Fruit fly (Drosophila melanogaster) whole organism, embryonic: Measurements from ENCODE around the gene aop.
A peak's percentile ranks its signal among the peaks of the same experiment; 100 is the strongest.

Experiments used
- Adf1 ChIP-seq: fragments of 200-800 bp; sonication (Bioruptor generic); IDR thresholded peaks from 2 replicates; pipeline ENCODE4 v1.3.6; 2022; ENCODE audit warnings: missing biosample characterization, missing genetic modification characterization
- CG10431 ChIP-seq: fragments of 200-800 bp; sonication (Bioruptor generic); optimal IDR thresholded peaks from 3 replicates; lab custom pipeline; 2018; ENCODE audit warnings: missing biosample characterization, mild to moderate bottlenecking, missing genetic modification characterization
- CG10979 ChIP-seq: fragments of 200-800 bp; sonication (Bioruptor generic); optimal IDR thresholded peaks from 2 replicates; lab custom pipeline; 2018; ENCODE audit warnings: missing biosample characterization, mild to moderate bottlenecking, missing genetic modification characterization, moderate library complexity
- CG11093 ChIP-seq: fragments of 200-800 bp; sonication (Bioruptor generic); IDR thresholded peaks from 3 replicates; pipeline ENCODE4 v1.3.6; 2022; ENCODE audit warnings: missing biosample characterization, missing genetic modification characterization
- CG11398 ChIP-seq: fragments of 200-800 bp; sonication (Bioruptor generic); optimal IDR thresholded peaks from 2 replicates; lab custom pipeline; 2016; ENCODE audit warnings: missing biosample characterization, missing genetic modification characterization
- CG11695 ChIP-seq: fragments of 200-800 bp; sonication (Bioruptor generic); IDR thresholded peaks from 3 replicates; pipeline ENCODE4 v1.3.6; 2022; ENCODE audit warnings: missing biosample characterization, missing genetic modification characterization
- CG11696 ChIP-seq: fragments of 200-800 bp; sonication (Bioruptor generic); IDR thresholded peaks from 2 replicates; pipeline ENCODE4 v1.3.6; 2022; ENCODE audit warnings: missing biosample characterization, missing genetic modification characterization
- CG1233 ChIP-seq: fragments of 200-800 bp; sonication (Bioruptor generic); optimal IDR thresholded peaks from 4 replicates; lab custom pipeline; 2018; ENCODE audit warnings: missing biosample characterization, mild to moderate bottlenecking, missing genetic modification characterization
- CG13287 ChIP-seq: fragments of 200-800 bp; sonication (Bioruptor generic); IDR thresholded peaks from 2 replicates; pipeline ENCODE4 v1.3.6; 2022; ENCODE audit warnings: missing biosample characterization, missing genetic modification characterization; ENCODE audit not compliant: partially characterized antibody
- CG15073 ChIP-seq: fragments of 200-800 bp; sonication (Bioruptor generic); optimal IDR thresholded peaks from 2 replicates; lab custom pipeline; 2016; ENCODE audit warnings: missing biosample characterization, missing genetic modification characterization
- CG1529 ChIP-seq: fragments of 200-800 bp; sonication (Bioruptor generic); optimal IDR thresholded peaks from 3 replicates; lab custom pipeline; 2018; ENCODE audit warnings: missing biosample characterization, missing genetic modification characterization
- CG18599 ChIP-seq: fragments of 200-800 bp; sonication (Bioruptor generic); optimal IDR thresholded peaks from 3 replicates; lab custom pipeline; 2017; ENCODE audit warnings: missing biosample characterization, missing genetic modification characterization, mild to moderate bottlenecking, moderate library complexity, missing genetic modification reagents
- CG2712 ChIP-seq: fragments of 200-800 bp; optimal IDR thresholded peaks from 3 replicates; lab custom pipeline; 2019; ENCODE audit warnings: missing biosample characterization, mild to moderate bottlenecking, missing genetic modification characterization, moderate library complexity
- CG31365 ChIP-seq: fragments of 200-800 bp; sonication (Bioruptor generic); optimal IDR thresholded peaks from 2 replicates; lab custom pipeline; 2018; ENCODE audit warnings: missing biosample characterization, mild to moderate bottlenecking, missing genetic modification characterization
- CG34224 ChIP-seq: fragments of 200-800 bp; sonication (Bioruptor generic); IDR thresholded peaks from 3 replicates; pipeline ENCODE4 v1.3.6; 2022; ENCODE audit warnings: missing biosample characterization, missing genetic modification characterization; ENCODE audit not compliant: partially characterized antibody
- CG34376 ChIP-seq: fragments of 200-800 bp; sonication (Bioruptor generic); optimal IDR thresholded peaks from 2 replicates; lab custom pipeline; 2018; ENCODE audit warnings: missing biosample characterization, mild to moderate bottlenecking, missing genetic modification characterization
- CG4424 ChIP-seq: fragments of 200-800 bp; sonication (Bioruptor generic); optimal IDR thresholded peaks from 3 replicates; lab custom pipeline; 2016; ENCODE audit warnings: missing biosample characterization, missing genetic modification characterization
- CG4617 ChIP-seq: fragments of 200-800 bp; sonication (Bioruptor generic); optimal IDR thresholded peaks from 3 replicates; lab custom pipeline; 2016; ENCODE audit warnings: missing biosample characterization, missing genetic modification characterization, borderline replicate concordance
- CG7271 ChIP-seq: fragments of 200-800 bp; sonication (Bioruptor generic); optimal IDR thresholded peaks from 2 replicates; lab custom pipeline; 2018; ENCODE audit warnings: missing biosample characterization, mild to moderate bottlenecking, missing genetic modification characterization, moderate library complexity
- CG7357 ChIP-seq: fragments of 200-800 bp; sonication (Bioruptor generic); IDR thresholded peaks from 3 replicates; pipeline ENCODE4 v1.3.6; 2022; ENCODE audit warnings: missing biosample characterization, missing genetic modification characterization
- CG8765 ChIP-seq: fragments of 200-800 bp; sonication (Bioruptor generic); IDR thresholded peaks from 2 replicates; pipeline ENCODE4 v1.3.6; 2022; ENCODE audit warnings: missing biosample characterization, missing genetic modification characterization
- Camta ChIP-seq: fragments of 200-800 bp; sonication (Bioruptor generic); optimal IDR thresholded peaks from 2 replicates; lab custom pipeline; 2016; ENCODE audit warnings: missing biosample characterization, missing genetic modification characterization
- CrebB ChIP-seq: fragments of 200-800 bp; sonication (Bioruptor generic); optimal IDR thresholded peaks from 3 replicates; lab custom pipeline; 2018; ENCODE audit warnings: missing biosample characterization, mild to moderate bottlenecking, missing genetic modification characterization
- D19A ChIP-seq: fragments of 200-800 bp; optimal IDR thresholded peaks from 3 replicates; lab custom pipeline; 2019; ENCODE audit warnings: missing biosample characterization, mild to moderate bottlenecking, missing genetic modification characterization, moderate library complexity
- Dp ChIP-seq: fragments of 200-800 bp; sonication (Bioruptor generic); optimal IDR thresholded peaks from 2 replicates; lab custom pipeline; 2018; ENCODE audit warnings: missing biosample characterization, mild to moderate bottlenecking, missing genetic modification characterization, moderate library complexity
- E2f1 ChIP-seq: fragments of 200-800 bp; sonication (Bioruptor generic); IDR thresholded peaks from 2 replicates; pipeline ENCODE4 v1.3.6; 2022; ENCODE audit warnings: missing biosample characterization, missing genetic modification characterization
- GATAe ChIP-seq: fragments of 200-800 bp; sonication (Bioruptor generic); conservative IDR thresholded peaks from 2 replicates; pipeline ENCODE4 v1.3.6; 2022; ENCODE audit warnings: missing biosample characterization, missing genetic modification characterization
- Hr3 ChIP-seq: fragments of 200-800 bp; sonication (Bioruptor generic); optimal IDR thresholded peaks from 3 replicates; lab custom pipeline; 2016; ENCODE audit warnings: missing biosample characterization, missing genetic modification characterization
- Hr51 ChIP-seq, 2 experiments: fragments of 200-800 bp; sonication (Bioruptor generic); optimal IDR thresholded peaks; 2 replicates in 1 of 2; 3 replicates in 1 of 2; lab custom pipeline; 2016 to 2018; ENCODE audit warnings: missing biosample characterization in 2 of 2, missing genetic modification characterization in 2 of 2, mild to moderate bottlenecking in 1 of 2, moderate library complexity in 1 of 2
- Opbp ChIP-seq: fragments of 200-800 bp; sonication (Bioruptor generic); IDR thresholded peaks from 3 replicates; pipeline ENCODE4 v1.3.6; 2022; ENCODE audit warnings: missing biosample characterization, missing genetic modification characterization; ENCODE audit not compliant: partially characterized antibody
- Spps ChIP-seq: fragments of 200-800 bp; sonication (Bioruptor generic); optimal IDR thresholded peaks from 2 replicates; lab custom pipeline; 2018; ENCODE audit warnings: missing biosample characterization, mild to moderate bottlenecking, missing genetic modification characterization
- TFAM ChIP-seq: fragments of 200-800 bp; sonication (Bioruptor generic); optimal IDR thresholded peaks from 2 replicates; lab custom pipeline; 2017; ENCODE audit warnings: missing biosample characterization, missing genetic modification characterization, inconsistent platforms
- ac ChIP-seq: fragments of 200-800 bp; sonication (Bioruptor generic); optimal IDR thresholded peaks from 3 replicates; lab custom pipeline; 2017; ENCODE audit warnings: missing biosample characterization, mild to moderate bottlenecking, missing genetic modification characterization
- aop ChIP-seq: fragments of 200-800 bp; sonication (Bioruptor generic); IDR thresholded peaks from 2 replicates; pipeline ENCODE4 v1.3.6; 2022; ENCODE audit warnings: missing biosample characterization, missing genetic modification characterization
- bsh ChIP-seq, 2 experiments: fragments of 200-800 bp; sonication (Bioruptor generic); optimal IDR thresholded peaks; 2 replicates each; lab custom pipeline; 2017 to 2018; ENCODE audit warnings: mild to moderate bottlenecking in 2 of 2, missing biosample characterization in 2 of 2, missing genetic modification characterization in 2 of 2, moderate library complexity in 1 of 2
- chn ChIP-seq: fragments of 200-800 bp; sonication (Bioruptor generic); optimal IDR thresholded peaks from 2 replicates; lab custom pipeline; 2016; ENCODE audit warnings: missing biosample characterization, missing genetic modification characterization
- dati ChIP-seq: fragments of 200-800 bp; sonication (Bioruptor generic); IDR thresholded peaks from 2 replicates; pipeline ENCODE4 v1.3.6; 2022; ENCODE audit warnings: missing biosample characterization, missing genetic modification characterization
- h ChIP-seq: fragments of >200 bp; optimal IDR thresholded peaks from 2 replicates; lab custom pipeline; 2017
- ham ChIP-seq: fragments of 200-800 bp; sonication (Bioruptor generic); IDR thresholded peaks from 2 replicates; pipeline ENCODE4 v1.3.6; 2022; ENCODE audit warnings: missing biosample characterization, missing genetic modification characterization
- hb ChIP-seq: fragments of 200-800 bp; sonication (Bioruptor generic); IDR thresholded peaks from 3 replicates; pipeline ENCODE4 v1.3.6; 2022; ENCODE audit warnings: missing biosample characterization, missing genetic modification characterization; ENCODE audit not compliant: partially characterized antibody
- lola ChIP-seq, 3 experiments: fragments of >200 bp in 2 of 3; fragments of 200-800 bp in 1 of 3; sonication (Bioruptor generic) in 1 of 3; optimal IDR thresholded peaks; 2 replicates each; lab custom pipeline; 2017 to 2019; ENCODE audit warnings: missing biosample characterization in 3 of 3, missing genetic modification characterization in 3 of 3, mild to moderate bottlenecking in 1 of 3, moderate library complexity in 1 of 3
- onecut ChIP-seq: fragments of 200-800 bp; sonication (Bioruptor generic); IDR thresholded peaks from 2 replicates; pipeline ENCODE4 v1.3.6; 2022; ENCODE audit warnings: missing biosample characterization, missing genetic modification characterization
- ranshi ChIP-seq: fragments of 200-800 bp; sonication (Bioruptor generic); IDR thresholded peaks from 2 replicates; pipeline ENCODE4 v1.3.6; 2022; ENCODE audit warnings: missing biosample characterization, missing genetic modification characterization
- sens-2 ChIP-seq: fragments of 200-800 bp; sonication (Bioruptor generic); IDR thresholded peaks from 2 replicates; pipeline ENCODE4 v1.3.6; 2022; ENCODE audit warnings: missing biosample characterization, missing genetic modification characterization
- sisA ChIP-seq: fragments of 200-800 bp; sonication (Bioruptor generic); IDR thresholded peaks from 2 replicates; pipeline ENCODE4 v1.3.6; 2022; ENCODE audit warnings: missing biosample characterization, missing genetic modification characterization
- so ChIP-seq: fragments of 200-800 bp; sonication (Bioruptor generic); IDR thresholded peaks from 3 replicates; pipeline ENCODE4 v1.3.6; 2022; ENCODE audit warnings: missing biosample characterization, missing genetic modification characterization
- sr ChIP-seq: fragments of 200-800 bp; sonication (Bioruptor generic); IDR thresholded peaks from 3 replicates; pipeline ENCODE4 v1.3.6; 2022; ENCODE audit warnings: missing biosample characterization, missing genetic modification characterization
- tgo ChIP-seq: fragments of 200-800 bp; sonication (Bioruptor generic); IDR thresholded peaks from 3 replicates; pipeline ENCODE4 v1.3.6; 2022; ENCODE audit warnings: missing biosample characterization, missing genetic modification characterization
- unc-4 ChIP-seq: fragments of 200-800 bp; sonication (Bioruptor generic); IDR thresholded peaks from 2 replicates; pipeline ENCODE4 v1.3.6; 2022; ENCODE audit warnings: missing biosample characterization, missing genetic modification characterization; ENCODE audit not compliant: partially characterized antibody

aop gene

DNA sequence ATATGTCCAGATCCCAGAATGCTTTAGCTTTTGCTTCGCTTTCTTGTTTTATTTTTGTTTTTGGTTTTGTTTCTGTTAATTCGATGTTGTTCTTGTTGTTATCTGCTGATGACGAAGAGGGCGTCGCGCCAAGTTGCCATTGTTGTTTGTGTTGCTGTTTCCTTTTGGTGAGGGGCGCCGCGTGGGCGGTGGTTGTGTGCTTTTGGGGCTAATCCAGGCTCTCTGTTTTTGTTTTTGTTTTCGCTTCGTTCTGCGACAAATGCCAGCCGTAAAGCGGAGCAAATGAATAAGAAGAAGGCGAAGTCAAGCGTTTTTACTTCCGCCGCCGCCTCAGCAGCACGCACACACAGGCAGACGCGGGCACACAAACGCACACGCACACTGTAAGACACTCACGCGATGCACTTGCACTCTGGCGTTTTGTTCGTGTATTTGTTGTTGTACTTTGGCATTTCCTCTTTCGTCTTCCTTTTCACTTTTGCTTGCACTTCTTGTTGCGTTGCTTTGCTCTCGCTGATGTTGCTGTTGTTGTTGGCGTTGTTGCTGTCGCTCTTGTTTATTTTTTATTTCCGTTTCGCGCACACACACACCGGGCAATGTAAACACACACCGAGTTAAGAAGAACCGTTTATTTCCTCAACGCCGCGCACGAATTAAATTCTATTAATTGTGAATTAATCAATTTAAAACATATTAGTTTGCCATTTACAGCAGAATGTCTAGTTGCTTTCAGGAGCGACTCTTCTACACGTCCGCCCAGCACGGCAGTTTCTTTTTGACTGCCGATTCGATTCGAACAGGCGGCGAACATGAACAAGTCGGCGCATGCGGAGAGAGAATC is at the start of gene aop (continued):
- no peak for TF ChIP-seq dati (GFP tag; lab: Robert Waterston, UW)
- TF ChIP-seq Adf1 (GFP tag; lab: Robert Waterston, UW), result no peak; the same call in 1 of the 2 replicates
- peak; percentile 32 for TF ChIP-seq CG34376 (GFP tag; lab: Kevin White, UChicago)
- TF ChIP-seq CG1529 (GFP tag; lab: Kevin White, UChicago), result peak; percentile 9
- TF ChIP-seq ham (GFP tag; lab: Robert Waterston, UW), result no peak
- TF ChIP-seq E2f1 (GFP tag; lab: Robert Waterston, UW), result no peak
- no peak for TF ChIP-seq CG11093
- TF ChIP-seq hb (GFP tag; lab: Robert Waterston, UW), result no peak
- no peak for TF ChIP-seq Hr3
- no peak for TF ChIP-seq sens-2
- TF ChIP-seq lola (GFP tag; optimal IDR thresholded peaks at IDR 0.05; lab: Kevin White, UChicago), result no peak
- TF ChIP-seq ac (GFP tag; lab: Kevin White, UChicago), result peak; percentile 50
- no peak for TF ChIP-seq CG8765
- TF ChIP-seq CG10979 (tag; lab: Kevin White, UChicago), result peak; percentile 4
- TF ChIP-seq CG4617 (GFP tag; lab: Kevin White, UChicago), result no peak
- no peak for TF ChIP-seq Hr51 (GFP tag; optimal IDR thresholded peaks at IDR 0.05; lab: Kevin White, UChicago)
- TF ChIP-seq CG11695 (GFP tag; lab: Robert Waterston, UW), result no peak
- peak; percentile 26 for TF ChIP-seq D19A (tag; lab: Kevin White, UChicago)
- TF ChIP-seq sisA, result no peak
- TF ChIP-seq CG31365, result no peak
- peak; percentile 47 for TF ChIP-seq CG2712
- TF ChIP-seq CG11696 (GFP tag; lab: Robert Waterston, UW), result no peak
- TF ChIP-seq CG1233 (GFP tag; lab: Kevin White, UChicago), result no peak
- TF ChIP-seq so (GFP tag; lab: Robert Waterston, UW), result peak; percentile 49; the same call in 2 of the 3 replicates
- no peak for TF ChIP-seq CG18599 (GFP tag; lab: Kevin White, UChicago)
- TF ChIP-seq TFAM (GFP tag; lab: Kevin White, UChicago), result no peak
- TF ChIP-seq GATAe, result no peak
- no peak for TF ChIP-seq Dp
- TF ChIP-seq CG4424 (GFP tag; lab: Kevin White, UChicago), result no peak
- TF ChIP-seq CrebB (tag; lab: Kevin White, UChicago), result peak; percentile 38
- TF ChIP-seq Opbp (GFP tag; lab: Robert Waterston, UW), result peak; percentile 47; the same call in 1 of the 3 replicates
- peak; percentile 73; the same call in 2 of the 3 replicates for TF ChIP-seq sr (GFP tag; lab: Robert Waterston, UW)
- no peak for TF ChIP-seq CG11398 (GFP tag; lab: Kevin White, UChicago)
- peak; percentile 48 for TF ChIP-seq CG13287 (GFP tag; lab: Robert Waterston, UW)
- no peak for TF ChIP-seq bsh (GFP tag; optimal IDR thresholded peaks at IDR 0.05; lab: Kevin White, UChicago)
- no peak for TF ChIP-seq CG15073
- TF ChIP-seq CG34224 (GFP tag; lab: Robert Waterston, UW), result 0 out of 3 replicates have a peak, but pooled peaks have one; percentile 41
- 0 out of 2 replicates have a peak, but pooled peaks have one; percentile 27 for TF ChIP-seq unc-4
- TF ChIP-seq CG10431 (GFP tag; lab: Kevin White, UChicago), result peak; percentile 14
- 0 out of 3 replicates have a peak, but pooled peaks have one; percentile 10 for TF ChIP-seq tgo (GFP tag; lab: Robert Waterston, UW)
- peak; percentile 39 for TF ChIP-seq Spps (tag; lab: Kevin White, UChicago)
- TF ChIP-seq CG7357 (GFP tag; lab: Robert Waterston, UW), result no peak
- TF ChIP-seq CG7271 (tag; lab: Kevin White, UChicago), result peak; percentile 24
- TF ChIP-seq ranshi (GFP tag; lab: Robert Waterston, UW), result no peak; the same call in 1 of the 2 replicates
- TF ChIP-seq aop (GFP tag; lab: Robert Waterston, UW), result peak; percentile 91
- TF ChIP-seq h (lab: Kevin White, UChicago), result no peak
- no peak for TF ChIP-seq Camta (GFP tag; lab: Kevin White, UChicago)
- TF ChIP-seq chn, result no peak
- peak; percentile 35; the same call in 1 of the 2 replicates for TF ChIP-seq onecut (GFP tag; lab: Robert Waterston, UW)
